Worm (Caenorhabditis elegans): ENCODE data around the gene srw-24.

The srw-24 gene

DNA sequence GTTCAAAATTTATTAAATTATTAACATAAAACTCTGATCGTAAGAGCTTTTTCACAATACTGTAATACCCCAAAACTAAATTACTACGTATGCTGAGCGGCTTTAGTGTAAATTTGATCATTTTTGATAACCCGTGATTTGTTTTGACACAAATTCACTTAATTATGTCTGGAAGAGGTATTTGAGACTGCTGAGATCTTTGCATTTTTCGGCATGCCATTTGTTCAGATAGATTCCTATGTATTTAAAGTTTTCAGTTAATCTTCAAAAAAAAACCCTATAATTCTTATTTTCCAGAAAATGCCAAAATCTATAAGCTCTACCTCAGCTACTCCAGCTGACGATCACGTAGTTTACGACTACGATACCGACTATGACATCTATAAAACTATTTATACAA, 6.5 kb downstream of the srw-24 start, which contains the start of gene srw-15:
Gene srw-15, plus strand, starts transcription at position 301 of the 400 bp plus-strand sequence.
- no peak for TF ChIP-seq efl-1 (optimal IDR thresholded peaks at IDR 0.05)
- peak in 1 of 2 experiments; percentile 60 for TF ChIP-seq efl-1 (GFP tag; optimal IDR thresholded peaks at IDR 0.05 in 1 of 2)
- no peak for TF ChIP-seq ceh-63 (GFP tag; optimal IDR thresholded peaks at IDR 0.05)

DNA sequence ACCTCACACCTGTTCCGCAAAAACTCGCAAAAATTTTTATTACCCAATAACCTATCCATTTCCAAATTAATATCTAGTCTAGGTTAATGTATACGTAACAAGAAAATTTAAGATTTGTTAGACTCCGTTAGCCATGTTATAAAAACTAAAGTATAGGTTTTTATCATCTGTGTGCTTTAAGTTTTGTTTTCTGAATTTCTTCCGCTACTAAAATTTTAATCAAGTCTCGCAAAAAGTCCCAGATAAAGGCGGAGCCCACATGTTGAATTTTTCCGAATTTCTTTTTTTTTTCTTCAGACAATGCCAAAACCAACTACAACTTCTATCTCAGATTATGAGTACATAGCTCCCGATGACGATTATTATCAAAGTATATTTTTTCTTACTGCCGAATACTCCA, 8.4 kb downstream of the srw-24 start, which contains the start of gene srw-13:
Gene srw-13, plus strand, starts transcription at position 301 of the 400 bp plus-strand sequence.
- TF ChIP-seq mep-1 (tag; optimal IDR thresholded peaks at IDR 0.05) (no peak), lir-3 (tag; optimal IDR thresholded peaks at IDR 0.05; ENCODE audit: poor library complexity) (no peak), snu-23 (GFP tag; optimal IDR thresholded peaks at IDR 0.05) (no peak), nhr-84 (tag; optimal IDR thresholded peaks at IDR 0.05) (no peak), unc-130 (tag; optimal IDR thresholded peaks at IDR 0.05) (no peak), unc-62 (GFP tag; optimal IDR thresholded peaks at IDR 0.05) (no peak), efl-1 (optimal IDR thresholded peaks at IDR 0.05) (no peak), efl-1 (GFP tag; optimal IDR thresholded peaks at IDR 0.05 in 1 of 2) (no peak), nhr-77 (tag; optimal IDR thresholded peaks at IDR 0.05) (no peak), vab-15 (tag; optimal IDR thresholded peaks at IDR 0.05) (no peak), hlh-17 (GFP tag; optimal IDR thresholded peaks at IDR 0.05; ENCODE audit: borderline replicate concordance) (no peak), hlh-4 (tag; optimal IDR thresholded peaks at IDR 0.05) (no peak)

DNA sequence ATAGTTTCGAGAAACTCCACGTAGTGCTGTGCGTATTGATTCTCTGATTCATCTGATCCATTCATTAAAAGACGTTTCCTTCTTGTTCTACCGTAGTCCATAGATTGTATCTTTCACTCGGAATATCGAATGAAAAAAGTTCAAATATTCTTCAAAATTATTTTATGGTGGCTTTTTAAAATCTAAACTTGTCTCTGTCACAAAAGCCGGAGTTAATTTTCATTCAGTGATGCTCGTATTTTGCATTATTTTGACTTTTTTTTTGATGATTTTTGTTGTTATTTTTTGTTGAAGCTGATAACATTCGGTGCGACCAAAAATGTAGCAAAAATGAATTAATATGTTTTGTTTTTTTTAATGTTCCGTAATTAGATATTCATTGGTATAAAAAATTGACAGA, 11.9 kb downstream of the srw-24 start, which contains the start of gene nhr-164:
Gene nhr-164, minus strand, starts transcription at position 101 of the 400 bp plus-strand sequence.
- TF ChIP-seq swsn-7 (tag; optimal IDR thresholded peaks at IDR 0.05): no peak
- no peak for TF ChIP-seq lin-14 (GFP tag; optimal IDR thresholded peaks at IDR 0.05)
- TF ChIP-seq lir-3 (tag; optimal IDR thresholded peaks at IDR 0.05; ENCODE audit: poor library complexity): no peak
- TF ChIP-seq nhr-19 (GFP tag; conservative IDR thresholded peaks at IDR 0.05): no peak
- TF ChIP-seq C04F5.9 (tag; optimal IDR thresholded peaks at IDR 0.05): no peak
- no peak for TF ChIP-seq lsy-2 (tag; optimal IDR thresholded peaks at IDR 0.05)
- no peak for TF ChIP-seq sup-37 (GFP tag; optimal IDR thresholded peaks at IDR 0.05)
- TF ChIP-seq xbp-1 (tag; optimal IDR thresholded peaks at IDR 0.05): no peak
- no peak for TF ChIP-seq ets-5 (GFP tag; IDR thresholded peaks at IDR 0.05)
- TF ChIP-seq egl-27 (tag; optimal IDR thresholded peaks at IDR 0.05): no peak
- TF ChIP-seq ceh-82 (tag; optimal IDR thresholded peaks at IDR 0.05): no peak
- no peak for TF ChIP-seq nhr-76 (tag; optimal IDR thresholded peaks at IDR 0.05)
- no peak for TF ChIP-seq nhr-11 (tag; optimal IDR thresholded peaks at IDR 0.05)
- no peak for TF ChIP-seq ztf-4 (tag; optimal IDR thresholded peaks at IDR 0.05)
- TF ChIP-seq snu-23 (GFP tag; optimal IDR thresholded peaks at IDR 0.05): no peak
- no peak for TF ChIP-seq alr-1 (tag; optimal IDR thresholded peaks at IDR 0.05; ENCODE audit: borderline replicate concordance)
- no peak for TF ChIP-seq C16A3.4 (tag; optimal IDR thresholded peaks at IDR 0.05)
- no peak for TF ChIP-seq unc-86 (tag; optimal IDR thresholded peaks at IDR 0.05)
- no peak for TF ChIP-seq C34B4.2 (tag; optimal IDR thresholded peaks at IDR 0.05)

DNA sequence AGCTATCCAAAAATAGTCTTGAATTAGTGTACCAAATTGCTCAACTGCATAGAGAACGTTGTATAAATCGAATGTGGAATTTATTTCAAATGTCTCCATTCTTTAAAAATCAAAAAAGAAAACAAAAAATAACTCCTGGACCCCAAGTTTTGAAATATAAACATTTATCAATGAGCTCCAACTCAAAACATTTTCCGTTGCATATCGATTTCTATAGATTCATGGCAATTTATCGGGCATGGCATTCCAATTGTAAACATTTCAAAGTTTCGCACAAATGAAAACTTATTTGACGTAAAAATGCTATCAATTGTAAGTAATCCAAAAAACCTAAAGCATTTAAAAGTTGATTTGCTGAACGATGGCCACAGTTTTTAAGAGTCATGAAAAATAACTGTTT, 14.8 kb downstream of the srw-24 start, which contains the start of gene srw-12:
Gene srw-12, minus strand, starts transcription at position 101 of the 400 bp plus-strand sequence.
- TF ChIP-seq ets-5 (GFP tag; IDR thresholded peaks at IDR 0.05) (no peak), lin-39 (tag; optimal IDR thresholded peaks at IDR 0.05) (no peak), irx-1 (tag; optimal IDR thresholded peaks at IDR 0.05) (no peak)

DNA sequence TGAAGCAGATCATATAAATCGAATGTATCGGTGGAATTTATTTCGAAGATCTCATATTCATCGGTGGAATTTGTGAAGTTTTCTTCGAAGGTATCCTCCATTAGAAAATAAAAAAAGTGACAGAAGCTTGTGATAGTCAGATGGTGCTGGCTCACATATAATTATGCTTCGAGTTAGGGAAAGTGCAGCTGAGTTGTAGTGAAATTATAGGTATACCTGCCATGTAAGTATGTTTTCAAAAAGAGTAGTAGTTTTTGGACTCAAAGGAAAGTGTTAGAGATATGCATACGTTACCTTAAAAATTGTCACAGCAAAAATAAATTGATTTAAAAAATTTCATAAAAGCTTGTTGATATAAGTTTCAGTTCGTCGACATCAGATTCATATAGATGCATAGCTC, 16.4 kb downstream of the srw-24 start, which contains the start of gene srw-11:
Gene srw-11, minus strand, starts transcription at position 101 of the 400 bp plus-strand sequence.
- TF ChIP-seq isw-1 (GFP tag; IDR thresholded peaks at IDR 0.05) (no peak), mab-9 (GFP tag; IDR thresholded peaks at IDR 0.05) (no peak), ces-1 (GFP tag; optimal IDR thresholded peaks at IDR 0.05) (no peak), nhr-47 (tag; optimal IDR thresholded peaks at IDR 0.05) (no peak), ama-1 (optimal IDR thresholded peaks at IDR 0.05) (no peak), unc-62 (GFP tag; optimal IDR thresholded peaks at IDR 0.05) (no peak), ztf-4 (tag; optimal IDR thresholded peaks at IDR 0.05) (no peak), ets-5 (GFP tag; IDR thresholded peaks at IDR 0.05) (no peak), lin-15B (tag; optimal IDR thresholded peaks at IDR 0.05) (no peak), aly-2 (tag; optimal IDR thresholded peaks at IDR 0.05) (no peak), irx-1 (tag; optimal IDR thresholded peaks at IDR 0.05) (no peak), snu-23 (GFP tag; optimal IDR thresholded peaks at IDR 0.05) (no peak), nhr-90 (tag; optimal IDR thresholded peaks at IDR 0.05; ENCODE audit: poor library complexity) (no peak), sptf-1 (tag; optimal IDR thresholded peaks at IDR 0.05) (no peak), ceh-63 (GFP tag; optimal IDR thresholded peaks at IDR 0.05) (no peak), nhr-11 (tag; optimal IDR thresholded peaks at IDR 0.05) (no peak), efl-1 (optimal IDR thresholded peaks at IDR 0.05) (no peak), efl-1 (GFP tag; optimal IDR thresholded peaks at IDR 0.05 in 1 of 2) (no peak), efl-3 (GFP tag; optimal IDR thresholded peaks at IDR 0.05) (no peak)
